ENCODE assay signal across 1 fruit fly cellular context in the genomic region with DNA sequence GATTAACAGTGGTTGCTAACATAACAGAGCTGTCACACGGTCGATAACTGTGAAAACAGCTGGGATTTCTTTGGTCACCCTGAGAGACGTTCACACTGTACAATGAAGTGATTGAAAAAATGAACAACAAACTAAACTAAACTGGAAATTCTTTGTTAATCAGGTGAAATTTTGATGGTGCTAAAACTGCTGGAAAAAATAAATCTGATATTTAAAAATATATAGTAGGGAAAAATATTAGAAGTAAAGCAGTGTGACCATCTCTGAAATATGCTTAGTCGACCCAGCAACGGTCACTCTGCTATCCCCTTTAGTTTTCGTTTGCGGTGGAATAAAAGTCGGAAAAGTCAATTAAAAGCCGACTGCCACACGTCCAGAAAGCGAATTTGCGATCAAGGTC.
A peak's percentile ranks its signal among the peaks of the same experiment; 100 is the strongest.
TF ChIP-seq lines count a peak whose summit lies in the region.

A gene (minus strand): TSS at position 25 of the 400 bp plus-strand sequence.
A gene (plus strand): TSS at position 275 of the 400 bp plus-strand sequence.

TF ChIP-seq in whole organism, embryonic, 481 proteins besides CTCF, POLR2A, EP300 and RAD21 (continued from another document):
- no peak for TF ChIP-seq oc (tag; optimal IDR thresholded peaks at IDR 0.05; lab: Kevin White, UChicago)
- peak; percentile 29; the same call in 1 of the 2 replicates for TF ChIP-seq Scr (GFP tag; IDR thresholded peaks at IDR 0.05; lab: Robert Waterston, UW; ENCODE audit: partially characterized antibody)
- TF ChIP-seq CG8388 (GFP tag; optimal IDR thresholded peaks at IDR 0.05; lab: Kevin White, UChicago): no peak
- peak; percentile 54 for TF ChIP-seq CG17829 (tag; optimal IDR thresholded peaks at IDR 0.05; lab: Kevin White, UChicago)
- peak; percentile 50 for TF ChIP-seq CG18262 (tag; optimal IDR thresholded peaks at IDR 0.05; lab: Kevin White, UChicago)
- no peak for TF ChIP-seq vnd (GFP tag; IDR thresholded peaks at IDR 0.05; lab: Robert Waterston, UW; ENCODE audit: partially characterized antibody)
- peak; percentile 89 for TF ChIP-seq sens (GFP tag; lab: Kevin White, UChicago)
- peak; percentile 67 for TF ChIP-seq lbe (GFP tag; optimal IDR thresholded peaks at IDR 0.05; lab: Kevin White, UChicago)
- TF ChIP-seq nmo (GFP tag; optimal IDR thresholded peaks at IDR 0.05; lab: Kevin White, UChicago): peak; percentile 55
- no peak for TF ChIP-seq al (GFP tag; IDR thresholded peaks at IDR 0.05; lab: Robert Waterston, UW)
- peak; percentile 84 for TF ChIP-seq trem (tag; optimal IDR thresholded peaks at IDR 0.05; lab: Kevin White, UChicago)
- TF ChIP-seq jumu (GFP tag; optimal IDR thresholded peaks at IDR 0.05; lab: Kevin White, UChicago): peak; percentile 32
- TF ChIP-seq hth (optimal IDR thresholded peaks at IDR 0.05; lab: Kevin White, UChicago): no peak
- peak; percentile 55 for TF ChIP-seq nerfin-1 (tag; optimal IDR thresholded peaks at IDR 0.05; lab: Kevin White, UChicago)
- TF ChIP-seq Fer2 (tag; optimal IDR thresholded peaks at IDR 0.05; lab: Kevin White, UChicago): no peak
- no peak for TF ChIP-seq run (tag; optimal IDR thresholded peaks at IDR 0.05; lab: Kevin White, UChicago)
- no peak for TF ChIP-seq CG33557 (GFP tag; optimal IDR thresholded peaks at IDR 0.05; lab: Kevin White, UChicago)
- TF ChIP-seq sd (tag; optimal IDR thresholded peaks at IDR 0.05; lab: Kevin White, UChicago): peak; percentile 50
- no peak for TF ChIP-seq CG11696 (GFP tag; IDR thresholded peaks at IDR 0.05; lab: Robert Waterston, UW)
- 0 out of 2 replicates have a peak, but pooled peaks have one; percentile 53 for TF ChIP-seq unc-4 (GFP tag; IDR thresholded peaks at IDR 0.05; lab: Robert Waterston, UW; ENCODE audit: partially characterized antibody)
- no peak for TF ChIP-seq CG32532 (GFP tag; IDR thresholded peaks at IDR 0.05; lab: Robert Waterston, UW)
- TF ChIP-seq CG9215 (GFP tag; IDR thresholded peaks at IDR 0.05; lab: Robert Waterston, UW): no peak
- TF ChIP-seq CG17328 (GFP tag; IDR thresholded peaks at IDR 0.05; lab: Robert Waterston, UW): peak; percentile 33; the same call in 1 of the 2 replicates
- TF ChIP-seq NC2β (GFP tag; optimal IDR thresholded peaks at IDR 0.05; lab: Kevin White, UChicago): no peak
